Worm (Caenorhabditis elegans): ENCODE results near the gene C54F6.17.

Gene C54F6.17

ce11 chrV:7538018-7538417, 10.8 kb downstream of the C54F6.17 start, which contains the start of gene C54F6.12:
Gene C54F6.12 (minus strand): TSS chrV:7538118.
- TF ChIP-seq skn-1 (tag; optimal IDR thresholded peaks at IDR 0.05) (no peak), unc-62 (GFP tag; optimal IDR thresholded peaks at IDR 0.05) (no peak), elt-3 (tag; optimal IDR thresholded peaks at IDR 0.05) (no peak), nhr-11 (tag; optimal IDR thresholded peaks at IDR 0.05) (no peak), daf-12 (tag; optimal IDR thresholded peaks at IDR 0.05) (no peak), lin-39 (tag; optimal IDR thresholded peaks at IDR 0.05) (no peak), ceh-82 (tag; optimal IDR thresholded peaks at IDR 0.05) (no peak), nhr-237 (tag; optimal IDR thresholded peaks at IDR 0.05) (no peak), pha-4 (tag; optimal IDR thresholded peaks at IDR 0.05) (no peak), egl-27 (tag; optimal IDR thresholded peaks at IDR 0.05) (no peak), ama-1 (optimal IDR thresholded peaks at IDR 0.05) (no peak), snpc-4 (tag; optimal IDR thresholded peaks at IDR 0.05) (no peak), R02D3.7 (tag; optimal IDR thresholded peaks at IDR 0.05) (no peak), nfya-1 (tag; optimal IDR thresholded peaks at IDR 0.05; ENCODE audit: insufficient read depth) (no peak), lin-15B (tag; optimal IDR thresholded peaks at IDR 0.05) (no peak), ztf-11 (tag; optimal IDR thresholded peaks at IDR 0.05) (no peak), nhr-25 (tag; optimal IDR thresholded peaks at IDR 0.05) (no peak)

ce11 chrV:7539015-7539414, 11.8 kb downstream of the C54F6.17 start, which contains the start of gene srh-268:
Gene srh-268 (plus strand): TSS chrV:7539315.
- TF ChIP-seq ztf-4 (tag; optimal IDR thresholded peaks at IDR 0.05) (no peak), unc-39 (tag; optimal IDR thresholded peaks at IDR 0.05) (no peak), nfya-1 (tag; optimal IDR thresholded peaks at IDR 0.05; ENCODE audit: insufficient read depth) (no peak), sea-2 (GFP tag; optimal IDR thresholded peaks at IDR 0.05) (no peak), tbx-2 (tag; optimal IDR thresholded peaks at IDR 0.05) (no peak), fos-1 (tag; optimal IDR thresholded peaks at IDR 0.05) (no peak), ceh-28 (tag; optimal IDR thresholded peaks at IDR 0.05) (no peak), egl-5 (tag; optimal IDR thresholded peaks at IDR 0.05) (no peak), nhr-12 (tag; optimal IDR thresholded peaks at IDR 0.05) (no peak), mml-1 (tag; optimal IDR thresholded peaks at IDR 0.05) (no peak), nhr-77 (tag; optimal IDR thresholded peaks at IDR 0.05) (no peak), eor-1 (tag; optimal IDR thresholded peaks at IDR 0.05) (no peak), ama-1 (optimal IDR thresholded peaks at IDR 0.05) (no peak), aly-2 (tag; optimal IDR thresholded peaks at IDR 0.05) (no peak), nhr-237 (tag; optimal IDR thresholded peaks at IDR 0.05) (no peak), ZK546.5 (tag; optimal IDR thresholded peaks at IDR 0.05) (no peak), nhr-67 (tag; optimal IDR thresholded peaks at IDR 0.05) (no peak), ztf-11 (tag; optimal IDR thresholded peaks at IDR 0.05) (no peak), R02D3.7 (tag; optimal IDR thresholded peaks at IDR 0.05) (no peak)

ce11 chrV:7543728-7544127, 16.5 kb downstream of the C54F6.17 start:
- TF ChIP-seq nhr-25 (tag; optimal IDR thresholded peaks at IDR 0.05): no peak
- no peak for TF ChIP-seq nhr-12 (tag; optimal IDR thresholded peaks at IDR 0.05)
- no peak for TF ChIP-seq sea-2 (GFP tag; optimal IDR thresholded peaks at IDR 0.05)
- no peak for TF ChIP-seq nhr-28 (tag; optimal IDR thresholded peaks at IDR 0.05)
- TF ChIP-seq snpc-4 (tag; optimal IDR thresholded peaks at IDR 0.05): no peak
- TF ChIP-seq jun-1 (tag; optimal IDR thresholded peaks at IDR 0.05): no peak
- peak; percentile 91 for TF ChIP-seq nhr-23 (tag; optimal IDR thresholded peaks at IDR 0.05)
- no peak for TF ChIP-seq elt-1 (tag; optimal IDR thresholded peaks at IDR 0.05)
- TF ChIP-seq daf-12 (tag; optimal IDR thresholded peaks at IDR 0.05): no peak
- TF ChIP-seq nhr-43 (tag; optimal IDR thresholded peaks at IDR 0.05; ENCODE audit: poor library complexity, severe bottlenecking): peak; percentile 90
- TF ChIP-seq zag-1 (tag; optimal IDR thresholded peaks at IDR 0.05): no peak

ce11 chrV:7545187-7545586, 17.9 kb downstream of the C54F6.17 start, which contains the start of the genes C54F6.19 and nhx-3:
Gene C54F6.19 (plus strand): TSS chrV:7545487.
Gene nhx-3 (minus strand): TSS chrV:7545523.
- TF ChIP-seq skn-1 (tag; optimal IDR thresholded peaks at IDR 0.05) (no peak), egl-5 (tag; optimal IDR thresholded peaks at IDR 0.05) (no peak), nhr-23 (tag; optimal IDR thresholded peaks at IDR 0.05) (no peak), sea-2 (GFP tag; optimal IDR thresholded peaks at IDR 0.05) (no peak), unc-62 (GFP tag; optimal IDR thresholded peaks at IDR 0.05) (no peak), pha-4 (tag; optimal IDR thresholded peaks at IDR 0.05) (no peak), mml-1 (tag; optimal IDR thresholded peaks at IDR 0.05) (no peak), elt-2 (tag; optimal IDR thresholded peaks at IDR 0.05) (no peak), pqm-1 (tag; optimal IDR thresholded peaks at IDR 0.05) (no peak), lsy-12 (tag; optimal IDR thresholded peaks at IDR 0.05) (no peak), ceh-9 (tag; optimal IDR thresholded peaks at IDR 0.05) (no peak), nhr-237 (tag; optimal IDR thresholded peaks at IDR 0.05) (no peak), nhr-28 (tag; optimal IDR thresholded peaks at IDR 0.05) (no peak), ceh-16 (tag; optimal IDR thresholded peaks at IDR 0.05) (no peak), ceh-28 (tag; optimal IDR thresholded peaks at IDR 0.05) (no peak), nhr-11 (tag; optimal IDR thresholded peaks at IDR 0.05) (no peak)

Measured in whole organism, L3 larva.